Worm (Caenorhabditis elegans) whole organism, mixed stage, embryonic: ENCODE data around the gene F15D4.5.

ENCODE experiments used
- bed-3 ChIP-seq: fragments of 200-800 bp; sonication (Bioruptor generic); optimal IDR thresholded peaks from 3 replicates; lab custom pipeline; 2018; ENCODE audit warnings: mild to moderate bottlenecking, missing genetic modification characterization, moderate library complexity, missing compliant biosample characterization
- blmp-1 ChIP-seq: fragments of 150-350 bp; optimal IDR thresholded peaks from 2 replicates; lab custom pipeline; 2014; ENCODE audit warnings: missing biosample characterization, missing genetic modification characterization
- ceh-39 ChIP-seq: fragments of 150-350 bp; optimal IDR thresholded peaks from 2 replicates; lab custom pipeline; 2014; ENCODE audit warnings: missing biosample characterization, missing genetic modification characterization
- ceh-43 ChIP-seq: fragments of 200-800 bp; sonication (Bioruptor generic); optimal IDR thresholded peaks from 2 replicates; lab custom pipeline; 2018; ENCODE audit warnings: mild to moderate bottlenecking, missing genetic modification characterization, moderate library complexity, missing compliant biosample characterization
- ceh-83 ChIP-seq: fragments of 200-800 bp; sonication (Bioruptor generic); optimal IDR thresholded peaks from 2 replicates; lab custom pipeline; 2018; ENCODE audit warnings: mild to moderate bottlenecking, missing genetic modification characterization, missing compliant biosample characterization
- ces-1 ChIP-seq: fragments of 150-350 bp; optimal IDR thresholded peaks from 2 replicates; lab custom pipeline; 2014; ENCODE audit warnings: missing biosample characterization, missing genetic modification reagents, missing genetic modification characterization
- cnd-1 ChIP-seq: fragments of 200-800 bp; sonication (Bioruptor generic); optimal IDR thresholded peaks from 2 replicates; lab custom pipeline; 2018; ENCODE audit warnings: mild to moderate bottlenecking, missing genetic modification characterization, missing compliant biosample characterization
- drap-1 ChIP-seq: fragments of 200-800 bp; sonication (Bioruptor generic); optimal IDR thresholded peaks from 3 replicates; lab custom pipeline; 2018; ENCODE audit warnings: mild to moderate bottlenecking, missing genetic modification characterization, missing compliant biosample characterization
- elt-1 ChIP-seq: sonication (generic microtip); optimal IDR thresholded peaks from 2 replicates; lab custom pipeline; 2017; ENCODE audit warnings: missing genetic modification characterization, mild to moderate bottlenecking, missing compliant biosample characterization, antibody characterized with exemption, moderate library complexity, borderline replicate concordance; ENCODE audit not compliant: insufficient read depth
- elt-3 ChIP-seq: fragments of 150-350 bp; optimal IDR thresholded peaks from 2 replicates; lab custom pipeline; 2014; ENCODE audit warnings: missing biosample characterization, missing genetic modification characterization
- flh-1 ChIP-seq: fragments of 200-800 bp; sonication (Bioruptor generic); optimal IDR thresholded peaks from 2 replicates; lab custom pipeline; 2018; ENCODE audit warnings: mild to moderate bottlenecking, missing genetic modification characterization, moderate library complexity, missing compliant biosample characterization
- ham-2 ChIP-seq: fragments of 200-800 bp; sonication (Bioruptor generic); optimal IDR thresholded peaks from 2 replicates; lab custom pipeline; 2018; ENCODE audit warnings: mild to moderate bottlenecking, missing genetic modification characterization, missing compliant biosample characterization
- hlh-1 ChIP-seq: fragments of 150-350 bp; optimal IDR thresholded peaks from 2 replicates; lab custom pipeline; 2014; ENCODE audit warnings: missing biosample characterization, missing genetic modification reagents, missing genetic modification characterization
- lsy-2 ChIP-seq: fragments of 150-350 bp; optimal IDR thresholded peaks from 2 replicates; lab custom pipeline; 2014; ENCODE audit warnings: missing biosample characterization, missing genetic modification characterization
- mab-5 ChIP-seq: fragments of 150-350 bp; optimal IDR thresholded peaks from 2 replicates; lab custom pipeline; 2014; ENCODE audit warnings: missing biosample characterization, missing genetic modification characterization
- mep-1 ChIP-seq: fragments of 150-350 bp; optimal IDR thresholded peaks from 2 replicates; lab custom pipeline; 2017; ENCODE audit warnings: missing biosample characterization, missing genetic modification reagents, missing genetic modification characterization, inconsistent platforms
- mls-2 ChIP-seq: sonication (generic microtip); optimal IDR thresholded peaks from 2 replicates; lab custom pipeline; 2016; ENCODE audit warnings: mild to moderate bottlenecking, missing genetic modification characterization, moderate library complexity, missing compliant biosample characterization
- nhr-12 ChIP-seq: fragments of 150-350 bp; optimal IDR thresholded peaks from 2 replicates; lab custom pipeline; 2014; ENCODE audit warnings: missing biosample characterization, missing genetic modification characterization
- nhr-237 ChIP-seq: fragments of 150-350 bp; optimal IDR thresholded peaks from 2 replicates; lab custom pipeline; 2014; ENCODE audit warnings: missing biosample characterization, missing genetic modification characterization
- nhr-28 ChIP-seq: fragments of 150-350 bp; optimal IDR thresholded peaks from 2 replicates; lab custom pipeline; 2014; ENCODE audit warnings: missing biosample characterization, missing genetic modification characterization
- nhr-76 ChIP-seq: sonication (generic microtip); optimal IDR thresholded peaks from 2 replicates; lab custom pipeline; 2017; ENCODE audit warnings: missing biosample characterization, missing genetic modification characterization
- pha-4 ChIP-seq: fragments of 150-350 bp; optimal IDR thresholded peaks from 2 replicates; lab custom pipeline; 2018; ENCODE audit warnings: missing biosample characterization, missing genetic modification reagents, missing genetic modification characterization
- sem-2 ChIP-seq: fragments of 200-800 bp; sonication (Bioruptor generic); optimal IDR thresholded peaks from 2 replicates; lab custom pipeline; 2018; ENCODE audit warnings: mild to moderate bottlenecking, missing genetic modification characterization, missing compliant biosample characterization
- snpc-4 ChIP-seq: fragments of 150-350 bp; optimal IDR thresholded peaks from 2 replicates; lab custom pipeline; 2014; ENCODE audit warnings: missing biosample characterization, missing genetic modification characterization
- sptf-1 ChIP-seq: sonication (generic microtip); optimal IDR thresholded peaks from 2 replicates; lab custom pipeline; 2017; ENCODE audit warnings: mild to moderate bottlenecking, missing genetic modification characterization, moderate library complexity, missing compliant biosample characterization
- tbx-8 ChIP-seq: fragments of 200-800 bp; sonication (Bioruptor generic); optimal IDR thresholded peaks from 2 replicates; lab custom pipeline; 2018; ENCODE audit warnings: mild to moderate bottlenecking, missing genetic modification characterization, moderate library complexity, missing compliant biosample characterization
- unc-120 ChIP-seq: sonication (generic microtip); optimal IDR thresholded peaks from 2 replicates; lab custom pipeline; 2017; ENCODE audit warnings: missing genetic modification characterization, missing compliant biosample characterization; ENCODE audit not compliant: poor library complexity, severe bottlenecking
- unc-39 ChIP-seq: fragments of 150-350 bp; optimal IDR thresholded peaks from 2 replicates; lab custom pipeline; 2014; ENCODE audit warnings: missing biosample characterization, missing genetic modification characterization
- unc-62 ChIP-seq: fragments of 150-350 bp; optimal IDR thresholded peaks from 2 replicates; lab custom pipeline; 2014; ENCODE audit warnings: missing biosample characterization, missing genetic modification reagents, missing genetic modification characterization
- ztf-11 ChIP-seq: fragments of 150-350 bp; optimal IDR thresholded peaks from 2 replicates; lab custom pipeline; 2014; ENCODE audit warnings: missing biosample characterization, missing genetic modification characterization

F15D4.5 gene

ce11 chrII:13237829-13238404 is 7.3 kb upstream of the F15D4.5 start, which contains the start of gene romo-1:
romo-1 (minus strand) TSS chrII:13237907.
- TF ChIP-seq unc-120 (tag; lab: Kevin White, UChicago) (no peak), mep-1 (tag; lab: Kevin White, UChicago) (peak; percentile 37), sptf-1 (tag; lab: Kevin White, UChicago) (no peak), ceh-83 (GFP tag; lab: Kevin White, UChicago) (no peak), sem-2 (GFP tag; lab: Kevin White, UChicago) (no peak), nhr-237 (tag; lab: Kevin White, UChicago) (peak; percentile 29), lsy-2 (tag; lab: Kevin White, UChicago) (peak; percentile 38), pha-4 (tag; lab: Kevin White, UChicago) (peak; percentile 13), cnd-1 (no peak), tbx-8 (no peak), ces-1 (GFP tag; lab: Kevin White, UChicago) (peak; percentile 84)

ce11 chrII:13239593-13239992 is 5.6 kb upstream of the F15D4.5 start:
- no peak for TF ChIP-seq nhr-76
- no peak for TF ChIP-seq snpc-4 (tag; lab: Kevin White, UChicago)

DNA sequence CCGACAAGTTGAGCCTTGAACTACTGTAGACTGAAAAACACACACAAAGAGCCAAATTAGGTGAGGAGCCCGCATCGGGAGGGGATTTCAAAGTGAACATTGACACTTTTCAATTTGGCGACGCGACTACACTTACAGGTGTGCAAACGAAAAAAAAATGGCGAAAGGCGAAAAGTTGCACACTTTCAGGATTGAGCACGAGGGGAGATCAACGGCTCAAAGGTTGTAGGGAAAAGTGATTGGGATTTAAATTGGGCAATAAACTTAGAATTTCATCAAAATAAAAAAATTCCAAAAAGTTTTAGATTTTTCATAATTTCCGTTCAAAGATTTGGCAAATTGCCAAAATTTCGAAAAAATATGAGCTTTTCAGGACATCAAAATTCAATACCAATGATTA is 2.2 kb upstream of the F15D4.5 start, which contains the start of gene F15D4.4:
TSS of gene F15D4.4 (minus strand) at position 101 of the 400 bp plus-strand sequence.
- TF ChIP-seq ceh-43 (GFP tag; lab: Kevin White, UChicago) (no peak), ceh-83 (GFP tag; lab: Kevin White, UChicago) (no peak), mab-5 (tag; lab: Kevin White, UChicago) (no peak), hlh-1 (tag; lab: Kevin White, UChicago) (no peak), unc-120 (tag; lab: Kevin White, UChicago) (no peak), sem-2 (GFP tag; lab: Kevin White, UChicago) (no peak), ham-2 (GFP tag; lab: Kevin White, UChicago) (no peak), ces-1 (GFP tag; lab: Kevin White, UChicago) (no peak), blmp-1 (tag; lab: Kevin White, UChicago) (no peak)

DNA sequence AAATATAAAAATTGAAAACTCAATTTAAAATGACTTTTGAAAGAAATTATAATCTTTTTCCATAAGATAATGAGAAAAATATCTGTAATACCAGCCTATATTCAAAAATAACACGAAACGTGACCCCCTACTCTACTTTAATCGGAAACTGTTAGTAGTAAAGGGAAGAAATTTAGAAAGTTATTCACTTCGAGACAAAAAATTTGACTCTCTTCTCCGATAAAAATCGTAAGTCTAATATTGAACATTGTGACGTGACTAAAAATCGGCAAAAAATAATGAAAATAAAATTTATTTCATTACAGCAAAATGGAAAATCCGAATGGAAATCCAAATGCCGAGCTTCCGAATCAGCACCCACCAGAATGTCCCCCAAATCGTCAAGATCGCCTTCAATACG is 3.7 kb downstream of the F15D4.5 start, which contains the start of gene F15D4.6:
TSS of gene F15D4.6 (plus strand) at position 301 of the 400 bp plus-strand sequence.
- TF ChIP-seq unc-62 (GFP tag; lab: Kevin White, UChicago), result no peak
- no peak for TF ChIP-seq hlh-1 (tag; lab: Kevin White, UChicago)
- no peak for TF ChIP-seq nhr-237 (tag; lab: Kevin White, UChicago)
- no peak for TF ChIP-seq elt-1 (tag; lab: Kevin White, UChicago)
- no peak for TF ChIP-seq mls-2
- no peak for TF ChIP-seq elt-3
- TF ChIP-seq ceh-39 (tag; lab: Kevin White, UChicago), result no peak
- TF ChIP-seq nhr-12 (tag; lab: Kevin White, UChicago), result no peak
- TF ChIP-seq unc-39 (tag; lab: Kevin White, UChicago), result no peak
- no peak for TF ChIP-seq mep-1 (tag; lab: Kevin White, UChicago)
- TF ChIP-seq nhr-28 (tag; lab: Kevin White, UChicago), result no peak
- TF ChIP-seq flh-1 (GFP tag; lab: Kevin White, UChicago), result no peak
- no peak for TF ChIP-seq drap-1 (GFP tag; lab: Kevin White, UChicago)
- TF ChIP-seq bed-3, result no peak

- TF ChIP-seq ztf-11 (tag; lab: Kevin White, UChicago), result no peak
- TF ChIP-seq mep-1 (tag; lab: Kevin White, UChicago), result no peak
- no peak for TF ChIP-seq unc-62 (GFP tag; lab: Kevin White, UChicago)
- no peak for TF ChIP-seq ceh-43 (GFP tag; lab: Kevin White, UChicago)
- no peak for TF ChIP-seq bed-3
- no peak for TF ChIP-seq mls-2
- no peak for TF ChIP-seq drap-1 (GFP tag; lab: Kevin White, UChicago)
- TF ChIP-seq pha-4 (tag; lab: Kevin White, UChicago), result no peak
- TF ChIP-seq sem-2 (GFP tag; lab: Kevin White, UChicago), result no peak
- no peak for TF ChIP-seq nhr-28 (tag; lab: Kevin White, UChicago)
Measured at ce11 chrII:13255291-13255690, 10.1 kb downstream of the F15D4.5 start.
